Worm (Caenorhabditis elegans): Measurements from ENCODE around the gene F12D9.2.

- no peak for TF ChIP-seq sdz-38 (tag; optimal IDR thresholded peaks at IDR 0.05)
- TF ChIP-seq Y95B8A.8 (GFP tag; IDR thresholded peaks at IDR 0.05) = no peak
Observed at ce11 chrX:8650535-8650934, 3.6 kb upstream of the F12D9.2 start.
